Worm (Caenorhabditis elegans): ENCODE data around the gene Y94H6A.12.

DNA sequence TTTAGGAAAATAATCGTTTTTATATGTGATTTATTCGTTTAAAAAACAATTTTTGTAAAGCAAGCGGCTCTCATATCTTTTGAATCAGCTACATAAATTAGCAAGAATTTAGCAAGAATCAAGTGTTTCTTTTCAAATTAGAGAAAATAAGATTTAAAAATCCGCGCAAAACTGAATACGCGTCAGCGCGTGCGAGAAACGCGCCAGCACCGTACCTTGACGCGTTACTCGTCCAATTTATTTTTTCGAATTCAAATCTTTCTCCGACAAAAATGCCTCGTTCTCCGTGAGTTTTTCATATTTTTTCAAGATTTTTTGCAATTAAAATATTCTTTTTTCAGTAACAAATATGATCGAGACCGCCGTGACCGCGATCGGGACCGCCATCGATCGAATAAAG lies 36.6 kb downstream of the Y94H6A.12 start, which contains the start of gene Y94H6A.3:
- no peak for TF ChIP-seq unc-39 (tag; optimal IDR thresholded peaks at IDR 0.05)
- no peak for TF ChIP-seq nhr-12 (tag; optimal IDR thresholded peaks at IDR 0.05)
- TF ChIP-seq nhr-28 (tag; optimal IDR thresholded peaks at IDR 0.05): no peak

Measured in whole organism, mixed stage, embryonic.